Worm (Caenorhabditis elegans) whole organism, L1 larva: ENCODE results near the gene fbxa-42.

Experiments used
- ceh-90 ChIP-seq: sonication (generic microtip); optimal IDR thresholded peaks from 2 replicates; lab custom pipeline; 2016; ENCODE audit warnings: missing genetic modification characterization, missing compliant biosample characterization
- dsc-1 ChIP-seq: sonication (generic microtip); optimal IDR thresholded peaks from 2 replicates; lab custom pipeline; 2016; ENCODE audit warnings: mild to moderate bottlenecking, missing genetic modification characterization, missing compliant biosample characterization
- ets-5 ChIP-seq: fragments of 200-800 bp; sonication (Bioruptor generic); IDR thresholded peaks from 2 replicates; pipeline ENCODE4 v1.3.6; 2022; ENCODE audit warnings: missing genetic modification characterization, missing compliant biosample characterization
- isw-1 ChIP-seq: fragments of 200-800 bp; sonication (Bioruptor generic); IDR thresholded peaks from 2 replicates; pipeline ENCODE4 v1.3.6; 2022; ENCODE audit warnings: missing genetic modification characterization, missing compliant biosample characterization
- lin-13 ChIP-seq: fragments of 150-350 bp; optimal IDR thresholded peaks from 2 replicates; lab custom pipeline; 2014; ENCODE audit warnings: missing biosample characterization, missing genetic modification reagents, missing genetic modification characterization
- lsy-2 ChIP-seq, 2 experiments: fragments of 150-350 bp; optimal IDR thresholded peaks; 2 replicates each; lab custom pipeline; 2014; ENCODE audit warnings: missing biosample characterization in 2 of 2, missing genetic modification characterization in 2 of 2
- snpc-4 ChIP-seq: fragments of 150-350 bp; optimal IDR thresholded peaks from 2 replicates; lab custom pipeline; 2014; ENCODE audit warnings: missing biosample characterization, missing genetic modification characterization
- unc-130 ChIP-seq: fragments of 150-350 bp; optimal IDR thresholded peaks from 2 replicates; lab custom pipeline; 2017; ENCODE audit warnings: missing biosample characterization, missing genetic modification characterization, inconsistent platforms
- unc-86 ChIP-seq: sonication (generic microtip); optimal IDR thresholded peaks from 2 replicates; lab custom pipeline; 2016; ENCODE audit warnings: missing genetic modification characterization, missing compliant biosample characterization
- xbp-1 ChIP-seq: sonication (generic microtip); optimal IDR thresholded peaks from 2 replicates; lab custom pipeline; 2016; ENCODE audit warnings: missing genetic modification characterization, missing compliant biosample characterization
- zag-1 ChIP-seq: fragments of 150-350 bp; optimal IDR thresholded peaks from 2 replicates; lab custom pipeline; 2014; ENCODE audit warnings: missing biosample characterization, missing genetic modification characterization

ce11 chrIII:2276842-2277241 lies 15.6 kb upstream of the fbxa-42 start, which contains the start of gene Y54F10BM.21:
- TF ChIP-seq lin-13 (GFP tag; lab: Kevin White, UChicago) (no peak), snpc-4 (tag; lab: Kevin White, UChicago) (no peak), dsc-1 (tag; lab: Kevin White, UChicago) (no peak), ets-5 (GFP tag; lab: Robert Waterston, UW) (no peak), unc-130 (tag; lab: Kevin White, UChicago) (no peak), ceh-90 (tag; lab: Kevin White, UChicago) (no peak), zag-1 (no peak), xbp-1 (tag; lab: Kevin White, UChicago) (no peak), isw-1 (GFP tag; lab: Robert Waterston, UW) (no peak), lsy-2 (tag; optimal IDR thresholded peaks at IDR 0.05; lab: Kevin White, UChicago) (no peak), unc-86 (tag; lab: Kevin White, UChicago) (no peak)
